Fruit fly (Drosophila melanogaster): ENCODE results near the gene RpL13.
A peak's percentile ranks its signal among the peaks of the same experiment; 100 is the strongest.

- TF ChIP-seq CG14655 (GFP tag; optimal IDR thresholded peaks at IDR 0.05) (peak; percentile 92), CG34367 (tag; optimal IDR thresholded peaks at IDR 0.05) (peak; percentile 85), Pif1A (GFP tag; optimal IDR thresholded peaks at IDR 0.05) (peak; percentile 80), CG9948 (tag; optimal IDR thresholded peaks at IDR 0.05) (peak; percentile 96), CG8159 (tag; optimal IDR thresholded peaks at IDR 0.05) (peak; percentile 95), gl (tag; optimal IDR thresholded peaks at IDR 0.05) (peak; percentile 68), EcR (GFP tag; optimal IDR thresholded peaks at IDR 0.05) (peak; percentile 56), CG12605 (GFP tag; IDR thresholded peaks at IDR 0.05) (0 out of 2 replicates have a peak, but pooled peaks have one; percentile 33), CG13204 (GFP tag; optimal IDR thresholded peaks at IDR 0.05) (peak; percentile 82)
These were observed 17.1 kb downstream of the RpL13 start, which contains the start of gene bib for dm6 chr2L:9984078-9984772.
